Fruit fly (Drosophila melanogaster) whole organism, prepupa: ENCODE measurements around the gene CG43996.

ENCODE experiments used
- Blimp-1 ChIP-seq: fragments of 200-800 bp; sonication (Bioruptor generic); optimal IDR thresholded peaks from 3 replicates; lab custom pipeline; 2017; ENCODE audit warnings: missing biosample characterization, missing genetic modification characterization, mild to moderate bottlenecking, moderate library complexity, missing genetic modification reagents
- CG10631 ChIP-seq: fragments of 200-800 bp; sonication (Bioruptor generic); optimal IDR thresholded peaks from 2 replicates; lab custom pipeline; 2016; ENCODE audit warnings: missing biosample characterization, missing genetic modification characterization
- CG10669 ChIP-seq: fragments of 200-800 bp; sonication (Bioruptor generic); optimal IDR thresholded peaks from 3 replicates; lab custom pipeline; 2018; ENCODE audit warnings: missing biosample characterization, mild to moderate bottlenecking, missing genetic modification characterization, moderate library complexity
- CG11294 ChIP-seq: fragments of 200-800 bp; sonication (Bioruptor generic); IDR thresholded peaks from 2 replicates; pipeline ENCODE4 v1.3.6; 2022; ENCODE audit warnings: missing biosample characterization, missing genetic modification characterization
- CG11902 ChIP-seq: fragments of 200-800 bp; sonication (Bioruptor generic); optimal IDR thresholded peaks from 3 replicates; lab custom pipeline; 2016; ENCODE audit warnings: missing biosample characterization, missing genetic modification characterization
- CG15336 ChIP-seq: fragments of 200-800 bp; sonication (Bioruptor generic); IDR thresholded peaks from 2 replicates; pipeline ENCODE4 v1.3.6; 2022; ENCODE audit warnings: missing biosample characterization, missing genetic modification characterization
- CG1621 ChIP-seq: fragments of 200-800 bp; sonication (Bioruptor generic); optimal IDR thresholded peaks from 3 replicates; lab custom pipeline; 2018; ENCODE audit warnings: missing biosample characterization, mild to moderate bottlenecking, missing genetic modification characterization
- CG16779 ChIP-seq: fragments of 200-800 bp; sonication (Bioruptor generic); optimal IDR thresholded peaks from 3 replicates; lab custom pipeline; 2017; ENCODE audit warnings: missing biosample characterization, mild to moderate bottlenecking, missing genetic modification characterization
- CG3032 ChIP-seq: fragments of 200-800 bp; optimal IDR thresholded peaks from 2 replicates; lab custom pipeline; 2019; ENCODE audit warnings: missing biosample characterization, mild to moderate bottlenecking, missing genetic modification characterization, moderate library complexity
- CG31627 ChIP-seq: fragments of 200-800 bp; sonication (Bioruptor generic); optimal IDR thresholded peaks from 3 replicates; lab custom pipeline; 2016; ENCODE audit warnings: missing biosample characterization, missing genetic modification characterization
- CG34406 ChIP-seq: fragments of 200-800 bp; sonication (Bioruptor generic); optimal IDR thresholded peaks from 3 replicates; lab custom pipeline; 2016; ENCODE audit warnings: missing biosample characterization, missing genetic modification characterization
- CG4318 ChIP-seq: fragments of 200-800 bp; sonication (Bioruptor generic); optimal IDR thresholded peaks from 3 replicates; lab custom pipeline; 2017; ENCODE audit warnings: missing biosample characterization, mild to moderate bottlenecking, missing genetic modification characterization
- CG6163 ChIP-seq: fragments of 200-800 bp; sonication (Bioruptor generic); IDR thresholded peaks from 3 replicates; pipeline ENCODE4 v1.3.6; 2022; ENCODE audit warnings: missing biosample characterization, missing genetic modification characterization
- CG6276 ChIP-seq: fragments of 200-800 bp; sonication (Bioruptor generic); optimal IDR thresholded peaks from 2 replicates; lab custom pipeline; 2017; ENCODE audit warnings: missing biosample characterization, mild to moderate bottlenecking, missing genetic modification characterization
- CG6792 ChIP-seq: fragments of 200-800 bp; sonication (Bioruptor generic); optimal IDR thresholded peaks from 3 replicates; lab custom pipeline; 2016; ENCODE audit warnings: missing biosample characterization, missing genetic modification characterization
- CG6808 ChIP-seq: fragments of 200-800 bp; sonication (Bioruptor generic); optimal IDR thresholded peaks from 3 replicates; lab custom pipeline; 2017; ENCODE audit warnings: missing biosample characterization, missing genetic modification characterization, mild to moderate bottlenecking, moderate library complexity, missing genetic modification reagents
- CG6854 ChIP-seq: fragments of 200-800 bp; sonication (Bioruptor generic); optimal IDR thresholded peaks from 2 replicates; lab custom pipeline; 2017; ENCODE audit warnings: missing biosample characterization, mild to moderate bottlenecking, missing genetic modification characterization
- CG9139 ChIP-seq: fragments of 200-800 bp; sonication (Bioruptor generic); optimal IDR thresholded peaks from 3 replicates; lab custom pipeline; 2017; ENCODE audit warnings: missing biosample characterization, mild to moderate bottlenecking, missing genetic modification characterization
- Eip78C ChIP-seq: fragments of 200-800 bp; sonication (Bioruptor generic); peaks from one replicate; lab custom pipeline; 2016; ENCODE audit warnings: missing biosample characterization, missing genetic modification characterization
- Gug ChIP-seq: fragments of 200-800 bp; sonication (Bioruptor generic); IDR thresholded peaks from 2 replicates; pipeline ENCODE4 v1.3.6; 2022; ENCODE audit warnings: missing biosample characterization, missing genetic modification characterization
- Hr39 ChIP-seq: fragments of 200-800 bp; sonication (Bioruptor generic); optimal IDR thresholded peaks from 2 replicates; lab custom pipeline; 2016; ENCODE audit warnings: missing biosample characterization, missing genetic modification characterization
- Hr4 ChIP-seq: fragments of 200-800 bp; sonication (Bioruptor generic); optimal IDR thresholded peaks from 3 replicates; lab custom pipeline; 2016; ENCODE audit warnings: missing biosample characterization, missing genetic modification characterization
- Lpt ChIP-seq: fragments of 200-800 bp; sonication (Bioruptor generic); optimal IDR thresholded peaks from 3 replicates; lab custom pipeline; 2016; ENCODE audit warnings: missing biosample characterization, missing genetic modification characterization
- Met ChIP-seq: fragments of 200-800 bp; sonication (Bioruptor generic); optimal IDR thresholded peaks from 3 replicates; lab custom pipeline; 2016; ENCODE audit warnings: missing biosample characterization, missing genetic modification characterization
- Smox ChIP-seq: fragments of 200-800 bp; sonication (Bioruptor generic); optimal IDR thresholded peaks from 3 replicates; lab custom pipeline; 2016; ENCODE audit warnings: missing biosample characterization, missing genetic modification characterization
- Sox102F ChIP-seq: fragments of 200-800 bp; sonication (Bioruptor generic); optimal IDR thresholded peaks from 2 replicates; lab custom pipeline; 2016; ENCODE audit warnings: missing biosample characterization, mild to moderate bottlenecking, missing genetic modification characterization
- Sox14 ChIP-seq: fragments of 200-800 bp; sonication (Bioruptor generic); optimal IDR thresholded peaks from 3 replicates; lab custom pipeline; 2016; ENCODE audit warnings: missing biosample characterization, missing genetic modification characterization
- Sox15 ChIP-seq: fragments of 200-800 bp; sonication (Bioruptor generic); optimal IDR thresholded peaks from 3 replicates; lab custom pipeline; 2016; ENCODE audit warnings: missing biosample characterization, missing genetic modification characterization
- achi ChIP-seq: fragments of 200-800 bp; sonication (Bioruptor generic); optimal IDR thresholded peaks from 3 replicates; lab custom pipeline; 2016; ENCODE audit warnings: missing biosample characterization, missing genetic modification characterization
- acj6 ChIP-seq: fragments of 200-800 bp; sonication (Bioruptor generic); optimal IDR thresholded peaks from 3 replicates; lab custom pipeline; 2016; ENCODE audit warnings: missing biosample characterization, missing genetic modification characterization
- dsx ChIP-seq: fragments of 200-800 bp; optimal IDR thresholded peaks from 3 replicates; lab custom pipeline; 2019; ENCODE audit warnings: missing biosample characterization, mild to moderate bottlenecking, missing genetic modification characterization, moderate library complexity; ENCODE audit not compliant: poor library complexity, severe bottlenecking
- eg ChIP-seq: fragments of 200-800 bp; sonication (Bioruptor generic); IDR thresholded peaks from 3 replicates; pipeline ENCODE4 v1.3.6; 2022; ENCODE audit warnings: missing biosample characterization, missing genetic modification characterization
- fd59A ChIP-seq: fragments of 200-800 bp; sonication (Bioruptor generic); optimal IDR thresholded peaks from 2 replicates; lab custom pipeline; 2017; ENCODE audit warnings: missing biosample characterization, mild to moderate bottlenecking, missing genetic modification characterization, missing genetic modification reagents
- fkh ChIP-seq: fragments of 200-800 bp; sonication (Bioruptor generic); optimal IDR thresholded peaks from 3 replicates; lab custom pipeline; 2017; ENCODE audit warnings: missing biosample characterization, mild to moderate bottlenecking, missing genetic modification characterization, moderate library complexity
- lz ChIP-seq: fragments of 200-800 bp; sonication (Bioruptor generic); optimal IDR thresholded peaks from 3 replicates; lab custom pipeline; 2016; ENCODE audit warnings: missing biosample characterization, missing genetic modification characterization
- pdm3 ChIP-seq: fragments of 200-800 bp; sonication (Bioruptor generic); optimal IDR thresholded peaks from 3 replicates; lab custom pipeline; 2016; ENCODE audit warnings: missing biosample characterization, missing genetic modification characterization
- salr ChIP-seq, 2 experiments: fragments of 200-800 bp; sonication (Bioruptor generic); optimal IDR thresholded peaks; 3 replicates each; lab custom pipeline; 2016 to 2018; ENCODE audit warnings: missing biosample characterization in 2 of 2, missing genetic modification characterization in 2 of 2, mild to moderate bottlenecking in 1 of 2
- ss ChIP-seq, 2 experiments: fragments of 200-800 bp; sonication (Bioruptor generic); optimal IDR thresholded peaks; 2 replicates in 1 of 2; 3 replicates in 1 of 2; lab custom pipeline; 2017 to 2018; ENCODE audit warnings: mild to moderate bottlenecking in 2 of 2, missing biosample characterization in 2 of 2, missing genetic modification characterization in 2 of 2, moderate library complexity in 1 of 2
- svp ChIP-seq: fragments of 200-800 bp; sonication (Bioruptor generic); peaks from one replicate; lab custom pipeline; 2016; ENCODE audit warnings: missing biosample characterization, missing genetic modification characterization
- topi ChIP-seq: fragments of 200-800 bp; sonication (Bioruptor generic); optimal IDR thresholded peaks from 3 replicates; lab custom pipeline; 2016; ENCODE audit warnings: missing biosample characterization, missing genetic modification characterization
- vri ChIP-seq: fragments of 200-800 bp; sonication (Bioruptor generic); optimal IDR thresholded peaks from 3 replicates; lab custom pipeline; 2016; ENCODE audit warnings: missing biosample characterization, mild to moderate bottlenecking, missing genetic modification characterization

CG43996 gene

dm6 chrX:17022004-17022403, at the start of gene CG43996:
CG43996 (plus strand) TSS chrX:17022304.
- TF ChIP-seq fd59A (GFP tag; lab: Kevin White, UChicago) (no peak), Hr39 (GFP tag; lab: Kevin White, UChicago) (no peak), CG15336 (GFP tag; lab: Robert Waterston, UW) (no peak), CG11294 (no peak), topi (no peak), CG3032 (no peak), CG11902 (GFP tag; lab: Kevin White, UChicago) (no peak), CG4318 (GFP tag; lab: Kevin White, UChicago) (no peak)

- TF ChIP-seq Gug (no peak), CG16779 (no peak), CG6276 (GFP tag; lab: Kevin White, UChicago) (no peak), dsx (GFP tag; lab: Kevin White, UChicago) (no peak), CG3032 (no peak), CG31627 (GFP tag; lab: Kevin White, UChicago) (no peak), CG6792 (GFP tag; lab: Kevin White, UChicago) (no peak), salr (GFP tag; optimal IDR thresholded peaks at IDR 0.05; lab: Kevin White, UChicago) (no peak), CG34406 (GFP tag; lab: Kevin White, UChicago) (no peak), topi (no peak), CG10669 (GFP tag; lab: Kevin White, UChicago) (no peak), CG6808 (GFP tag; lab: Kevin White, UChicago) (no peak), eg (GFP tag; lab: Robert Waterston, UW) (no peak), fkh (GFP tag; lab: Kevin White, UChicago) (no peak), Hr39 (GFP tag; lab: Kevin White, UChicago) (no peak), Sox14 (GFP tag; lab: Kevin White, UChicago) (no peak), CG9139 (GFP tag; lab: Kevin White, UChicago) (no peak), lz (GFP tag; lab: Kevin White, UChicago) (no peak), acj6 (no peak)
Observed at dm6 chrX:16986928-16987327, 35.2 kb upstream of the CG43996 start.

dm6 chrX:17021435-17021834, 669 bp upstream of the CG43996 start:
- peak; percentile 26; the same call in 1 of the 3 replicates for TF ChIP-seq CG6163 (GFP tag; lab: Robert Waterston, UW)
- TF ChIP-seq Lpt (GFP tag; lab: Kevin White, UChicago), result no peak
- TF ChIP-seq ss (GFP tag; optimal IDR thresholded peaks at IDR 0.05; lab: Kevin White, UChicago), result peak in 1 of 2 experiments; percentile 22
- TF ChIP-seq Smox (GFP tag; lab: Kevin White, UChicago), result no peak
- peak; percentile 8 for TF ChIP-seq dsx (GFP tag; lab: Kevin White, UChicago)
- peak; percentile 50 for TF ChIP-seq Eip78C
- TF ChIP-seq eg (GFP tag; lab: Robert Waterston, UW), result 0 out of 3 replicates have a peak, but pooled peaks have one; percentile 29
- TF ChIP-seq svp (GFP tag; lab: Kevin White, UChicago), result peak; percentile 21
- TF ChIP-seq, all 60 proteins: peak for 6

dm6 chrX:17023199-17023598, 1.1 kb downstream of the CG43996 start, which contains the start of gene CG43997:
CG43997 (plus strand) TSS chrX:17023499.
- TF ChIP-seq CG15336 (GFP tag; lab: Robert Waterston, UW) (no peak), CG10631 (GFP tag; lab: Kevin White, UChicago) (no peak), CG6808 (GFP tag; lab: Kevin White, UChicago) (no peak), CG10669 (GFP tag; lab: Kevin White, UChicago) (no peak), svp (GFP tag; lab: Kevin White, UChicago) (no peak), CG6854 (GFP tag; lab: Kevin White, UChicago) (no peak), CG3032 (no peak), achi (GFP tag; lab: Kevin White, UChicago) (no peak), Sox102F (GFP tag; lab: Kevin White, UChicago) (no peak), vri (GFP tag; lab: Kevin White, UChicago) (no peak), Blimp-1 (GFP tag; lab: Kevin White, UChicago) (no peak), Hr4 (GFP tag; lab: Kevin White, UChicago) (no peak), fd59A (GFP tag; lab: Kevin White, UChicago) (no peak), CG1621 (no peak), CG9139 (GFP tag; lab: Kevin White, UChicago) (no peak), Sox15 (no peak), Met (no peak), dsx (GFP tag; lab: Kevin White, UChicago) (no peak), pdm3 (GFP tag; lab: Kevin White, UChicago) (no peak)
